Fruit fly (Drosophila melanogaster): ENCODE data around the gene CG31522.

DNA sequence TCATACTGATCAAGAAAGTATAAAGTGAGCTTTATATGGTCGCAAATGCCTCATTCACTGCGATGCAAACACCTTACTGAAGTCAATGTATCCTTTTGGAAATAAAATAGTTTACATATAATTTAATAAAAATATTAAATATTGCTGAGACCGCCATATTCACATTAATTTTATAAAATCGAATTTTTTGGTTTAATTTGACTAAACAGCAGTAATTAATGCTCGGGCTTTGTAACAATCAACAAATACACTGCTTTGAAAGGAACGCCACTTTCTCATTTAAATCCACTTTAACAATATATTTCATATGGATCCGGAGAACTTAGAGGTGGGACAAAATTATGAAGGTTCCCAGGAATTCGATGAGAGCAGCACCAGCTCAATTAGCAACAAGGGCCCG lies 17.8 kb upstream of the CG31522 start, which contains the start of gene sac:
- TF ChIP-seq Snoo (tag; optimal IDR thresholded peaks at IDR 0.05) (no peak), CG9948 (tag; optimal IDR thresholded peaks at IDR 0.05) (no peak), CG4496 (GFP tag; IDR thresholded peaks at IDR 0.05) (no peak), Pif1A (GFP tag; optimal IDR thresholded peaks at IDR 0.05) (no peak), EcR (GFP tag; optimal IDR thresholded peaks at IDR 0.05) (no peak)
